Fruit fly (Drosophila melanogaster): ENCODE data around the gene CG31673.

CG31673 gene

dm6 chr2L:20785333-20785732 is 44.1 kb upstream of the CG31673 start:
- no peak for TF ChIP-seq CG9139 (GFP tag; optimal IDR thresholded peaks at IDR 0.05)
- no peak for TF ChIP-seq Gug (GFP tag; IDR thresholded peaks at IDR 0.05)
- TF ChIP-seq CG1621 (tag; optimal IDR thresholded peaks at IDR 0.05): no peak
- TF ChIP-seq CG8632 (GFP tag; optimal IDR thresholded peaks at IDR 0.05): no peak
- no peak for TF ChIP-seq lz (GFP tag; optimal IDR thresholded peaks at IDR 0.05)
- TF ChIP-seq CG34406 (GFP tag; optimal IDR thresholded peaks at IDR 0.05): no peak
- TF ChIP-seq topi (GFP tag; optimal IDR thresholded peaks at IDR 0.05): no peak
- TF ChIP-seq Hr4 (GFP tag; optimal IDR thresholded peaks at IDR 0.05): no peak
- no peak for TF ChIP-seq Hr39 (GFP tag; optimal IDR thresholded peaks at IDR 0.05)
- TF ChIP-seq CG6792 (GFP tag; optimal IDR thresholded peaks at IDR 0.05): no peak
- TF ChIP-seq vri (GFP tag; optimal IDR thresholded peaks at IDR 0.05): no peak
- no peak for TF ChIP-seq Eip78C (GFP tag)
- no peak for TF ChIP-seq CG8119 (GFP tag; IDR thresholded peaks at IDR 0.05)
- no peak for TF ChIP-seq Ets96B (tag; optimal IDR thresholded peaks at IDR 0.05)
- no peak for TF ChIP-seq net (GFP tag; optimal IDR thresholded peaks at IDR 0.05)

- TF ChIP-seq Sox14 (GFP tag; optimal IDR thresholded peaks at IDR 0.05): peak; percentile 53
- TF ChIP-seq fkh (GFP tag; optimal IDR thresholded peaks at IDR 0.05): no peak
- TF ChIP-seq CG4318 (GFP tag; optimal IDR thresholded peaks at IDR 0.05): peak; percentile 49
- peak; percentile 36 for TF ChIP-seq spab (GFP tag; optimal IDR thresholded peaks at IDR 0.05)
- TF ChIP-seq dac (GFP tag; optimal IDR thresholded peaks at IDR 0.05): peak; percentile 56
- peak; percentile 75 for TF ChIP-seq Smox (GFP tag; optimal IDR thresholded peaks at IDR 0.05)
- TF ChIP-seq CG10669 (GFP tag; optimal IDR thresholded peaks at IDR 0.05): peak; percentile 62
- TF ChIP-seq CG7368 (GFP tag; optimal IDR thresholded peaks at IDR 0.05): peak; percentile 74
- TF ChIP-seq Sox15 (GFP tag; optimal IDR thresholded peaks at IDR 0.05): peak; percentile 39
- peak in 1 of 2 experiments; percentile 13 for TF ChIP-seq ss (GFP tag; optimal IDR thresholded peaks at IDR 0.05)
- no peak for TF ChIP-seq CG9139 (GFP tag; optimal IDR thresholded peaks at IDR 0.05)
- no peak for TF ChIP-seq CG6808 (GFP tag; optimal IDR thresholded peaks at IDR 0.05)
- no peak for TF ChIP-seq dsx (GFP tag; optimal IDR thresholded peaks at IDR 0.05; ENCODE audit: poor library complexity, severe bottlenecking)
- peak; percentile 64 for TF ChIP-seq CG8632 (GFP tag; optimal IDR thresholded peaks at IDR 0.05)
- TF ChIP-seq Hr38 (GFP tag; optimal IDR thresholded peaks at IDR 0.05): no peak
- no peak for TF ChIP-seq CG6276 (GFP tag; optimal IDR thresholded peaks at IDR 0.05)
- TF ChIP-seq vri (GFP tag; optimal IDR thresholded peaks at IDR 0.05): peak; percentile 61
- peak; percentile 75 for TF ChIP-seq Hr4 (GFP tag; optimal IDR thresholded peaks at IDR 0.05)
- peak; percentile 87 for TF ChIP-seq eg (GFP tag; IDR thresholded peaks at IDR 0.05)
- peak; percentile 80 for TF ChIP-seq CG15336 (GFP tag; IDR thresholded peaks at IDR 0.05)
- TF ChIP-seq svp (GFP tag): peak; percentile 84
- peak; percentile 84 for TF ChIP-seq CG3919 (GFP tag; optimal IDR thresholded peaks at IDR 0.05)
- TF ChIP-seq achi (GFP tag; optimal IDR thresholded peaks at IDR 0.05): peak; percentile 69
- peak; percentile 56 for TF ChIP-seq Ets96B (tag; optimal IDR thresholded peaks at IDR 0.05)
- peak; percentile 73 for TF ChIP-seq CG34406 (GFP tag; optimal IDR thresholded peaks at IDR 0.05)
- peak; percentile 69 for TF ChIP-seq Met (GFP tag; optimal IDR thresholded peaks at IDR 0.05)
- TF ChIP-seq esn (GFP tag; optimal IDR thresholded peaks at IDR 0.05): peak; percentile 82
- peak; percentile 73; the same call in 2 of the 3 replicates for TF ChIP-seq CG8119 (GFP tag; IDR thresholded peaks at IDR 0.05)
- peak; percentile 42 for TF ChIP-seq Blimp-1 (GFP tag; optimal IDR thresholded peaks at IDR 0.05)
- TF ChIP-seq CG10631 (GFP tag; optimal IDR thresholded peaks at IDR 0.05): peak; percentile 68
- TF ChIP-seq CG8319 (GFP tag; optimal IDR thresholded peaks at IDR 0.05): peak; percentile 66
- peak; percentile 94 for TF ChIP-seq Eip75B (GFP tag; optimal IDR thresholded peaks at IDR 0.05)
- peak; percentile 39 for TF ChIP-seq fd85E (GFP tag; optimal IDR thresholded peaks at IDR 0.05)
- peak; percentile 54 for TF ChIP-seq CG11902 (GFP tag; optimal IDR thresholded peaks at IDR 0.05)
- TF ChIP-seq CG11762 (GFP tag; optimal IDR thresholded peaks at IDR 0.05; ENCODE audit: insufficient read depth): peak; percentile 51
- peak; percentile 80 for TF ChIP-seq OdsH (GFP tag; optimal IDR thresholded peaks at IDR 0.05)
- TF ChIP-seq Ets21C (GFP tag; optimal IDR thresholded peaks at IDR 0.05): peak; percentile 52
- peak; percentile 75 for TF ChIP-seq CG32006 (GFP tag; optimal IDR thresholded peaks at IDR 0.05)
- peak; percentile 71 for TF ChIP-seq pdm3 (GFP tag; optimal IDR thresholded peaks at IDR 0.05)
- TF ChIP-seq lz (GFP tag; optimal IDR thresholded peaks at IDR 0.05): peak; percentile 66
- TF ChIP-seq salr (GFP tag; optimal IDR thresholded peaks at IDR 0.05): peak; percentile 6 to 22
- TF ChIP-seq CG6163 (GFP tag; IDR thresholded peaks at IDR 0.05): peak; percentile 70
- peak; percentile 62 for TF ChIP-seq CG6792 (GFP tag; optimal IDR thresholded peaks at IDR 0.05)
Observed at dm6 chr2L:20787271-20787791, 42.1 kb upstream of the CG31673 start, which contains the start of gene Pomp. Pomp (plus strand) TSS chr2L:20787656.
